Worm (Caenorhabditis elegans) whole organism, L4 larva: ENCODE measurements around the gene dpy-28.

ENCODE experiments used
- D1046.2 ChIP-seq: fragments of 200-800 bp; sonication (Bioruptor generic); IDR thresholded peaks from 2 replicates; pipeline ENCODE4 v1.3.6; 2022; ENCODE audit warnings: missing genetic modification characterization, missing compliant biosample characterization
- F10B5.3 ChIP-seq: sonication (generic microtip); optimal IDR thresholded peaks from 2 replicates; lab custom pipeline; 2016; ENCODE audit warnings: mild to moderate bottlenecking, missing genetic modification characterization, missing compliant biosample characterization
- F26F4.8 ChIP-seq: fragments of 200-800 bp; sonication (Bioruptor generic); conservative IDR thresholded peaks from 2 replicates; pipeline ENCODE4 v1.3.6; 2022; ENCODE audit warnings: missing genetic modification characterization, missing compliant biosample characterization
- Y105C5A.15 ChIP-seq: fragments of 200-800 bp; sonication (Bioruptor generic); IDR thresholded peaks from 2 replicates; pipeline ENCODE4 v1.3.6; 2022; ENCODE audit warnings: missing genetic modification characterization, missing compliant biosample characterization
- Y48G9A.11 ChIP-seq: fragments of 200-800 bp; sonication (Bioruptor generic); IDR thresholded peaks from 2 replicates; pipeline ENCODE4 v1.3.6; 2022; ENCODE audit warnings: missing genetic modification reagents, missing genetic modification characterization, missing compliant biosample characterization
- aly-2 ChIP-seq: sonication (generic microtip); optimal IDR thresholded peaks from 2 replicates; lab custom pipeline; 2018; ENCODE audit warnings: missing biosample characterization, missing genetic modification characterization
- ama-1 ChIP-seq: fragments of 150-350 bp; optimal IDR thresholded peaks from 2 replicates; lab custom pipeline; 2014; ENCODE audit warnings: inconsistent platforms, mixed read lengths
- arid-1 ChIP-seq: fragments of 200-800 bp; sonication (Bioruptor generic); conservative IDR thresholded peaks from 2 replicates; pipeline ENCODE4 v1.3.6; 2022; ENCODE audit warnings: missing genetic modification reagents, missing genetic modification characterization, missing compliant biosample characterization
- ceh-20 ChIP-seq: fragments of 200-800 bp; sonication (Bioruptor generic); IDR thresholded peaks from 2 replicates; pipeline ENCODE4 v1.3.6; 2022; ENCODE audit warnings: missing genetic modification reagents, missing genetic modification characterization, missing compliant biosample characterization
- ceh-28 ChIP-seq: fragments of 150-350 bp; optimal IDR thresholded peaks from 2 replicates; lab custom pipeline; 2014; ENCODE audit warnings: missing biosample characterization, missing genetic modification reagents, missing genetic modification characterization
- ceh-44 ChIP-seq: fragments of 200-800 bp; sonication (Bioruptor generic); IDR thresholded peaks from 2 replicates; pipeline ENCODE4 v1.3.6; 2022; ENCODE audit warnings: missing genetic modification reagents, missing genetic modification characterization, missing compliant biosample characterization
- ceh-62 ChIP-seq: sonication (generic microtip); optimal IDR thresholded peaks from 2 replicates; lab custom pipeline; 2017; ENCODE audit warnings: missing biosample characterization, missing genetic modification characterization
- ceh-82 ChIP-seq: sonication (generic microtip); optimal IDR thresholded peaks from 2 replicates; lab custom pipeline; 2017; ENCODE audit warnings: missing biosample characterization, missing genetic modification characterization
- cey-2 ChIP-seq: sonication (generic microtip); optimal IDR thresholded peaks from 3 replicates; lab custom pipeline; 2017; ENCODE audit warnings: missing genetic modification characterization, mild to moderate bottlenecking, missing compliant biosample characterization, antibody characterized with exemption, borderline replicate concordance; ENCODE audit not compliant: insufficient read depth
- daf-19 ChIP-seq: fragments of 200-800 bp; sonication (Bioruptor generic); conservative IDR thresholded peaks from 2 replicates; pipeline ENCODE4 v1.3.6; 2022; ENCODE audit warnings: missing genetic modification characterization, missing compliant biosample characterization
- dmd-6 ChIP-seq: fragments of 200-800 bp; sonication (Bioruptor generic); IDR thresholded peaks from 2 replicates; pipeline ENCODE4 v1.3.6; 2022; ENCODE audit warnings: missing genetic modification reagents, missing genetic modification characterization, missing compliant biosample characterization
- dmd-8 ChIP-seq: fragments of 200-800 bp; sonication (Bioruptor generic); IDR thresholded peaks from 2 replicates; pipeline ENCODE4 v1.3.6; 2022; ENCODE audit warnings: missing genetic modification characterization, missing compliant biosample characterization
- dve-1 ChIP-seq: sonication (generic microtip); optimal IDR thresholded peaks from 2 replicates; lab custom pipeline; 2017; ENCODE audit warnings: antibody characterized with exemption, mild to moderate bottlenecking, missing genetic modification characterization, missing compliant biosample characterization; ENCODE audit not compliant: insufficient read depth
- egl-43 ChIP-seq: fragments of 200-800 bp; sonication (Bioruptor generic); IDR thresholded peaks from 2 replicates; pipeline ENCODE4 v1.3.6; 2022; ENCODE audit warnings: missing genetic modification reagents, missing genetic modification characterization, missing compliant biosample characterization
- fkh-10 ChIP-seq: fragments of 150-350 bp; optimal IDR thresholded peaks from 2 replicates; lab custom pipeline; 2014; ENCODE audit warnings: missing biosample characterization, missing genetic modification reagents, missing genetic modification characterization
- lim-7 ChIP-seq: fragments of 200-800 bp; sonication (Bioruptor generic); IDR thresholded peaks from 2 replicates; pipeline ENCODE4 v1.3.6; 2022; ENCODE audit warnings: missing genetic modification characterization, missing compliant biosample characterization
- lin-1 ChIP-seq: fragments of 200-800 bp; sonication (Bioruptor generic); IDR thresholded peaks from 2 replicates; pipeline ENCODE4 v1.3.6; 2022; ENCODE audit warnings: missing genetic modification reagents, missing genetic modification characterization, missing compliant biosample characterization
- lin-13 ChIP-seq: fragments of 150-350 bp; optimal IDR thresholded peaks from 2 replicates; lab custom pipeline; 2014; ENCODE audit warnings: missing biosample characterization, missing genetic modification reagents, missing genetic modification characterization
- lin-15B ChIP-seq: fragments of 150-350 bp; sonication (generic microtip); optimal IDR thresholded peaks from 3 replicates; lab custom pipeline; 2014; ENCODE audit warnings: missing biosample characterization, missing genetic modification characterization
- lin-38 ChIP-seq: fragments of 200-800 bp; sonication (Bioruptor generic); IDR thresholded peaks from 2 replicates; pipeline ENCODE4 v1.3.6; 2022; ENCODE audit warnings: missing genetic modification reagents, missing genetic modification characterization, missing compliant biosample characterization
- lin-39 ChIP-seq: fragments of 150-350 bp; optimal IDR thresholded peaks from 2 replicates; lab custom pipeline; 2014; ENCODE audit warnings: missing biosample characterization, missing genetic modification reagents, missing genetic modification characterization
- lir-3 ChIP-seq: sonication (generic microtip); optimal IDR thresholded peaks from 2 replicates; lab custom pipeline; 2016; ENCODE audit warnings: mild to moderate bottlenecking, missing genetic modification characterization, missing compliant biosample characterization
- lsy-2 ChIP-seq, 2 experiments: fragments of 150-350 bp in 1 of 2; sonication (generic microtip) in 1 of 2; optimal IDR thresholded peaks; 2 replicates each; lab custom pipeline; 2014 to 2017; ENCODE audit warnings: missing biosample characterization in 2 of 2, missing genetic modification characterization in 2 of 2
- madf-5 ChIP-seq, 2 experiments: fragments of 200-800 bp; sonication (Bioruptor generic); IDR thresholded peaks; 2 replicates each; pipeline ENCODE4 v1.3.6; 2022; ENCODE audit warnings: missing compliant biosample characterization in 2 of 2, missing genetic modification characterization in 2 of 2
- madf-9 ChIP-seq: fragments of 200-800 bp; sonication (Bioruptor generic); conservative IDR thresholded peaks from 2 replicates; pipeline ENCODE4 v1.3.6; 2022; ENCODE audit warnings: missing genetic modification reagents, missing genetic modification characterization, missing compliant biosample characterization
- mdt-29 ChIP-seq: fragments of 200-800 bp; sonication (Bioruptor generic); IDR thresholded peaks from 2 replicates; pipeline ENCODE4 v1.3.6; 2022; ENCODE audit warnings: missing genetic modification reagents, missing genetic modification characterization, missing compliant biosample characterization
- mep-1 ChIP-seq: fragments of 150-350 bp; sonication (generic microtip); optimal IDR thresholded peaks from 3 replicates; lab custom pipeline; 2014; ENCODE audit warnings: missing biosample characterization, missing genetic modification characterization
- mes-2 ChIP-seq: sonication (generic microtip); optimal IDR thresholded peaks from 2 replicates; lab custom pipeline; 2016; ENCODE audit warnings: missing genotype, mild to moderate bottlenecking, missing genetic modification characterization, missing compliant biosample characterization; ENCODE audit not compliant: poor library complexity, severe bottlenecking
- mxl-2 ChIP-seq: fragments of 200-800 bp; sonication (Bioruptor generic); conservative IDR thresholded peaks from 2 replicates; pipeline ENCODE4 v1.3.6; 2022; ENCODE audit warnings: missing genetic modification reagents, missing genetic modification characterization, missing compliant biosample characterization
- nhr-102 ChIP-seq: sonication (generic microtip); optimal IDR thresholded peaks from 2 replicates; lab custom pipeline; 2016; ENCODE audit warnings: mild to moderate bottlenecking, missing genetic modification characterization, moderate library complexity, missing compliant biosample characterization
- nhr-77 ChIP-seq: fragments of 150-350 bp; optimal IDR thresholded peaks from 2 replicates; lab custom pipeline; 2014; ENCODE audit warnings: missing biosample characterization, missing genetic modification characterization
- pha-4 ChIP-seq, 2 experiments: fragments of 150-350 bp in 1 of 2; fragments of 200-800 bp in 1 of 2; sonication (Bioruptor generic) in 1 of 2; IDR thresholded peaks in 1 of 2; optimal IDR thresholded peaks in 1 of 2; 2 replicates each; pipeline versions ENCODE4 v1.3.6 to Lab custom; 2014 to 2022; ENCODE audit warnings: missing genetic modification characterization in 2 of 2, missing genetic modification reagents in 2 of 2, missing biosample characterization in 1 of 2, missing compliant biosample characterization in 1 of 2
- saeg-2 ChIP-seq: fragments of 200-800 bp; sonication (Bioruptor generic); IDR thresholded peaks from 2 replicates; pipeline ENCODE4 v1.3.6; 2022; ENCODE audit warnings: missing genetic modification reagents, missing genetic modification characterization, missing compliant biosample characterization
- set-16 ChIP-seq: fragments of 200-800 bp; sonication (Bioruptor generic); IDR thresholded peaks from 2 replicates; pipeline ENCODE4 v1.3.6; 2022; ENCODE audit warnings: missing genetic modification reagents, missing genetic modification characterization, missing compliant biosample characterization
- snpc-4 ChIP-seq: fragments of 150-350 bp; optimal IDR thresholded peaks from 2 replicates; lab custom pipeline; 2014; ENCODE audit warnings: missing biosample characterization, missing genetic modification characterization
- tra-1 ChIP-seq: fragments of 200-800 bp; sonication (Bioruptor generic); IDR thresholded peaks from 2 replicates; pipeline ENCODE4 v1.3.6; 2022; ENCODE audit warnings: missing genetic modification reagents, missing genetic modification characterization, missing compliant biosample characterization
- unc-130 ChIP-seq: sonication (generic microtip); optimal IDR thresholded peaks from 2 replicates; lab custom pipeline; 2016; ENCODE audit warnings: missing genetic modification reagents, missing genetic modification characterization, missing compliant biosample characterization
- unc-39 ChIP-seq: sonication (generic microtip); optimal IDR thresholded peaks from 2 replicates; lab custom pipeline; 2017; ENCODE audit warnings: missing biosample characterization, missing genetic modification characterization
- zip-11 ChIP-seq: fragments of 200-800 bp; sonication (Bioruptor generic); IDR thresholded peaks from 2 replicates; pipeline ENCODE4 v1.3.6; 2022; ENCODE audit warnings: missing genetic modification characterization, missing compliant biosample characterization

dpy-28 gene

DNA sequence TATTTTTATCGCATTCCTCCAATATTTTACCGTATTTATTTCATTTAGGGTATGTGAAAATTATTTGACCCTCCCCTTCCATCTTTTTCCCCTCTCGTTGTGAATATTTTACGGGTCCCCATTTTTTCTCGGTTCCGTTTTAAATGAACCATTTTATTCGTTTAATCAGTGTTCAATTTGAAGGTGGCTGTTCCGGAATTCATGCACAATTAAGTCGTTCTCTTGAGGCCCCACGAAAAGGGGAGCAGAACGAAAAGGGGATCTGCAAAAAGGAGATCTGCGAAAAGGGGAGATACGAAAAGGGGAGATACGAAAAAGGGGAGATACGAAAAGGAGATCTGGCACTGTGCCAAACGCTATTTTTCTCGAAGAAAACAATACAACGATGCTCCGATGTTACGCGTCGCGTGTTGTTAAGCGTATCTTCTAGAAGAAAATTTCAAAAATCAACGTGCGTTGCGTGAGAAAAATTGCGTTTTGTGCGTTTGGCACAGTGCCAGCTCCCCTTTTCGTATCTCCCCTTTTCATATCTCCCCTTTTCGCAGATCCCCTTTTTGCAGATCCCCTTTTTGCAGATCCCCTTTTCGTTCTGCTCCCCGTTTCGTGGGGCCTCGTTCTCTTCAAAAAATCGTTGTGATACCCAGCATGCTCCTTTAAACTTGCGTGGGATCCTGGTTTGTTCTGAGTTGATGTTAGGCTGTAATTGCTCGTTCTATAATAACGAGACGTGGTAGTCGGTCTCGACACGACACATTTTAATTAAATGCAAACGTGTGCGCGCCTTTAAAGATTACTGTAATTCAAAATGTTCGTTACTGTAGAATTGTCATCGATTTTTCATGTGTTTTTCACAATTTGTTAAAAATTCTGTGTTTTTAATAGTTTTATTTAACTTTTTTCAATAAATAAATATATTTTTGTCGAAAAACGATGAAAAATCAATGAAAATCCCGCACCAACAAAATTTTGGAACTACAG lies 48.2 kb downstream of the dpy-28 start (continued):
- TF ChIP-seq ceh-44 (GFP tag; lab: Robert Waterston, UW) = peak; percentile 57; the same call in 1 of the 2 replicates
- peak in 1 of 2 experiments; percentile 75; a peak in 1 of 4 replicates for TF ChIP-seq madf-5 (GFP tag; IDR thresholded peaks at IDR 0.05; lab: Robert Waterston, UW)
- TF ChIP-seq lin-1 (GFP tag; lab: Robert Waterston, UW) = 0 out of 2 replicates have a peak, but pooled peaks have one; percentile 29
- TF ChIP-seq ceh-82 (tag; lab: Kevin White, UChicago) = no peak
- peak in 1 of 2 experiments; percentile 26 for TF ChIP-seq lsy-2 (tag; optimal IDR thresholded peaks at IDR 0.05; lab: Kevin White, UChicago)
- TF ChIP-seq lir-3 (tag; lab: Kevin White, UChicago) = no peak
- no peak for TF ChIP-seq ama-1 (lab: Kevin White, UChicago)
- no peak for TF ChIP-seq unc-39
- TF ChIP-seq dmd-6 (GFP tag; lab: Robert Waterston, UW) = peak; percentile 24
- no peak for TF ChIP-seq zip-11
- peak; percentile 4 for TF ChIP-seq lin-39 (tag; lab: Kevin White, UChicago)
- TF ChIP-seq egl-43 = no peak; the same call in 1 of the 2 replicates
- TF ChIP-seq Y105C5A.15 = peak; percentile 78; the same call in 1 of the 2 replicates
- peak; percentile 88 for TF ChIP-seq arid-1 (GFP tag; lab: Robert Waterston, UW)
- peak; percentile 58 for TF ChIP-seq lim-7 (GFP tag; lab: Robert Waterston, UW)
- no peak; the same call in 1 of the 2 replicates for TF ChIP-seq ceh-20
- TF ChIP-seq pha-4 (GFP tag; IDR thresholded peaks at IDR 0.05; lab: Robert Waterston, UW) = 0 out of 2 replicates have a peak, but pooled peaks have one; percentile 60
- no peak for TF ChIP-seq pha-4 (tag; optimal IDR thresholded peaks at IDR 0.05; lab: Kevin White, UChicago)
- peak; percentile 11 for TF ChIP-seq mep-1
- TF ChIP-seq Y48G9A.11 = peak; percentile 89
- peak; percentile 24 for TF ChIP-seq unc-130 (GFP tag; lab: Kevin White, UChicago)
- TF ChIP-seq set-16 (GFP tag; lab: Robert Waterston, UW) = peak; percentile 16; the same call in 1 of the 2 replicates
- no peak for TF ChIP-seq nhr-102 (tag; lab: Kevin White, UChicago)
- TF ChIP-seq, all 104 proteins: peak for 26

- TF ChIP-seq aly-2 = no peak
- TF ChIP-seq tra-1 (GFP tag; lab: Robert Waterston, UW) = no peak
- TF ChIP-seq lin-13 (GFP tag; lab: Kevin White, UChicago) = no peak
- no peak for TF ChIP-seq saeg-2 (GFP tag; lab: Robert Waterston, UW)
- peak; percentile 71; the same call in 1 of the 2 replicates for TF ChIP-seq egl-43
- TF ChIP-seq zip-11 = no peak
- TF ChIP-seq mes-2 (tag; lab: Kevin White, UChicago) = no peak
- TF ChIP-seq lin-38 = 0 out of 2 replicates have a peak, but pooled peaks have one; percentile 10
- TF ChIP-seq ceh-62 (tag; lab: Kevin White, UChicago) = no peak
- TF ChIP-seq dve-1 (tag; lab: Kevin White, UChicago) = no peak
- peak; percentile 75 for TF ChIP-seq set-16 (GFP tag; lab: Robert Waterston, UW)
- no peak for TF ChIP-seq arid-1 (GFP tag; lab: Robert Waterston, UW)
- no peak for TF ChIP-seq ceh-20
- TF ChIP-seq unc-39 = no peak
- TF ChIP-seq unc-130 (GFP tag; lab: Kevin White, UChicago) = no peak
- no peak for TF ChIP-seq daf-19
- no peak for TF ChIP-seq dmd-8
- TF ChIP-seq madf-9 (GFP tag; lab: Robert Waterston, UW) = 0 out of 2 replicates have a peak, but pooled peaks have one; percentile 7
- TF ChIP-seq F26F4.8 (GFP tag; lab: Robert Waterston, UW) = no peak
- TF ChIP-seq mxl-2 (GFP tag; lab: Robert Waterston, UW) = no peak
- no peak for TF ChIP-seq lin-39 (tag; lab: Kevin White, UChicago)
- no peak for TF ChIP-seq lin-15B (tag; lab: Kevin White, UChicago)
- no peak for TF ChIP-seq ceh-28 (tag; lab: Kevin White, UChicago)
- no peak for TF ChIP-seq snpc-4 (tag; lab: Kevin White, UChicago)
- TF ChIP-seq Y48G9A.11 = no peak
- TF ChIP-seq mdt-29 (GFP tag; lab: Robert Waterston, UW) = no peak
- no peak for TF ChIP-seq lsy-2 (tag; optimal IDR thresholded peaks at IDR 0.05; lab: Kevin White, UChicago)
- no peak for TF ChIP-seq cey-2 (tag; lab: Kevin White, UChicago)
- TF ChIP-seq fkh-10 (GFP tag; lab: Kevin White, UChicago) = no peak
- TF ChIP-seq F10B5.3 (tag; lab: Kevin White, UChicago) = no peak
- no peak for TF ChIP-seq nhr-77
- no peak for TF ChIP-seq D1046.2 (GFP tag; lab: Robert Waterston, UW)
Measured at ce11 chrIII:10812798-10813295, 49.9 kb downstream of the dpy-28 start.
